Fruit fly (Drosophila melanogaster) Kc167 (cell line): ENCODE data around the gene CG14440.

Experiments used
- Myc ChIP-seq: fragments of >200 bp; optimal IDR thresholded peaks from 2 replicates; lab custom pipeline; 2017; ENCODE audit warnings: missing external identifiers
- Sin3A ChIP-seq: fragments of >200 bp; optimal IDR thresholded peaks from 2 replicates; lab custom pipeline; 2018; ENCODE audit warnings: missing external identifiers
- h ChIP-seq: fragments of >200 bp; optimal IDR thresholded peaks from 3 replicates; lab custom pipeline; 2018; ENCODE audit warnings: missing external identifiers
- insv ChIP-seq: fragments of >200 bp; optimal IDR thresholded peaks from 3 replicates; lab custom pipeline; 2018; ENCODE audit warnings: missing external identifiers
- psq ChIP-seq: fragments of >200 bp; optimal IDR thresholded peaks from 2 replicates; lab custom pipeline; 2017; ENCODE audit warnings: missing external identifiers
- ttk ChIP-seq: sonication (Bioruptor generic); optimal IDR thresholded peaks from 2 replicates; lab custom pipeline; 2017; ENCODE audit warnings: missing external identifiers

DNA sequence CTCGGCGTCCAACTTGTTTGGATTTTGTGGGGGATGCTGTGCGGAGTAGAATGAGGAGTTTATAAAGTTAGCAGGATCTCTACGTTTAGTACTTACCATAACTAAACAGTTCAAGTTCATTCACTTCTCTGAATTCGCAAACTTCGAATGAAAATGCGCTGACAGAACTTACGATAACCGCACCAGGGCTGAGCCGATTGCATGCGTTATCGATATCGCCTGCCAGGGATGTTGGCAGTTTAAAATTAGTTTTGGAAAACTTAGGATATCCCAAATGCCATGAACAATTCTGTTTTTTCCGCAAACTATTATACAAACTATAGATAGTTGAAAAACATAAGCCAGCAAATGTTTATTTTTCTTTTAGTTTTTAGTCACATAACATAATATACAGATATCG lies 11.1 kb downstream of the CG14440 start, which contains the start of gene CG44303:
- TF ChIP-seq insv (lab: Kevin White, UChicago) = no peak
- TF ChIP-seq ttk (lab: Kevin White, UChicago) = no peak
- no peak for TF ChIP-seq Sin3A (lab: Kevin White, UChicago)
- TF ChIP-seq psq (lab: Kevin White, UChicago) = no peak
- no peak for TF ChIP-seq h
- TF ChIP-seq Myc (lab: Kevin White, UChicago) = no peak
